Fruit fly (Drosophila melanogaster): ENCODE data around the gene CG4815.
"Not testable (repeated sequence)": the region's sequence is repeated elsewhere in the genome, so short reads cannot be mapped to it uniquely, and the experiment has no call there.

Gene CG4815

DNA sequence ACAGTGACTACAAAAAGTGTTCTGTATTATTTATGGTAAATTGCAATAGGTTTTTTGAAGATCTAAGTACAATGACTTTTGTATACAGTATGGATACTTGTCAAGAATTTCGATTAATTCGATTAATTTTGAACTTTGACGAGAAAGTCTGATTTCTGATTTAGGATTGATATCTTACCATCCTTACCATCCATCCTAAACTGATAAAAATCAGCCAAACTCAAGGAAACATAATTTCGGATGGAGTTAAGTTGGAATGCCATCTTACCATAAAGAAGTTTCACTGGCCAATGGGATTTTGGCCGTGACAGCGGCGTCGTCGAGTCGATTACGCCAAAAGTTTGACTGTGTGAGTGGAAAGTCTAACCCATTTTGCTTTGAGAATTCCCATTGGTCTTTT, at the start of gene CG4815:
Gene CG4815 (minus strand): TSS at position 101 of the 400 bp plus-strand sequence.
- TF ChIP-seq CG8478 (optimal IDR thresholded peaks at IDR 0.05), result no peak
- TF ChIP-seq CTCF (optimal IDR thresholded peaks at IDR 0.05), result no peak

DNA sequence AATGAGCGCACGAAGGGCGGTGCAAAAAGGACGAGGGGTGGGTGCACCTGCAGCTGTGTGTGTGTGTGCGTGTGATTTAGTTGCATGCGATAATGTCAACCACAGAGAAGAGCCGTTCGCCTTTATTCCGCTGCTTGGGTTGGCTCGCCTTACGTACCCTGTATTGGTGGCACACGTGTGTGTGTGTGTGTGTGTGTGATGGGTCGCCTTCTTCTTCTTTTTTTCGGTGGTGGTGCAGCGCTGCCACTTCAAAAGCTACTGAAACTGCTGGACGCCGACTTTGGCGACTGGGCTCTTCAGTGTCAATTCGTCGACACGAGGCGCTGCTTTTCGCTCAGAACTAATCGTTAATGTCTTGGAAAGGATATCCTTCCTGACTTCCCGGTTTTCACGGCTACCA, 35.8 kb upstream of the CG4815 start, which contains the start of gene trv:
Gene trv (plus strand): TSS at position 301 of the 400 bp plus-strand sequence.
- TF ChIP-seq CTCF (optimal IDR thresholded peaks at IDR 0.05), result no peak
- TF ChIP-seq CG8478 (optimal IDR thresholded peaks at IDR 0.05), result no peak

DNA sequence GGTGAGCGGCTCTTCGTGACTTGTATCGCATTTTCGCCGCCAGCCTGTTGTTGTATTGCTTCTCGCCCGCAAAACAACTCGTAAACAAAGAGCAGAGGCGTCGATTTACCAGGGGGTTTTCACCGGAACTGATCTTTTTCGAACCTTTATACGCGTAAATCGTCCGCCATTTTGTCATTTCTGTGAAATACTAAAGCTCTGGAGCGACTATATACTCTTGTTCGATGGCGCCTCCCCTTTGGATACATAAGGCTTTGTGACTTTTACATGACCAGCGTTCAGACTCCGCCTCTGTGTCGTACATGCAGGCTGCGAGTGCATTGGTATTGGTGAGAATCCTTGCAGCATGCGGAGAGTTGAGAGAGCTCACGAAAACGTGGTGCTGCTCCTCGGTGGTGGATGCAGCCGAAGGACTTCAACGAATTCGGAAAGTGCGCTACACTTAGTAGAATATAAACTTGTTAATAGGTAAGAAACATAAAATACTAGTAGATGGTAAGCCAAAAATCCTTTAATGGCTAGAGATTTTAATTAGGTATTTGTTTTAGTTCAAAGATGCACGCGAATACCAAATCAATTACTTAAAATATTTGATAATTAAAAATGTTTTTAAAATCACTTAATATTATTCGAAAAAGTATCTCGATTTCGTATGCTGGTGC, 34.8 kb upstream of the CG4815 start:
- TF ChIP-seq CG8478 (optimal IDR thresholded peaks at IDR 0.05), result no peak
- TF ChIP-seq CTCF (optimal IDR thresholded peaks at IDR 0.05), result no peak

DNA sequence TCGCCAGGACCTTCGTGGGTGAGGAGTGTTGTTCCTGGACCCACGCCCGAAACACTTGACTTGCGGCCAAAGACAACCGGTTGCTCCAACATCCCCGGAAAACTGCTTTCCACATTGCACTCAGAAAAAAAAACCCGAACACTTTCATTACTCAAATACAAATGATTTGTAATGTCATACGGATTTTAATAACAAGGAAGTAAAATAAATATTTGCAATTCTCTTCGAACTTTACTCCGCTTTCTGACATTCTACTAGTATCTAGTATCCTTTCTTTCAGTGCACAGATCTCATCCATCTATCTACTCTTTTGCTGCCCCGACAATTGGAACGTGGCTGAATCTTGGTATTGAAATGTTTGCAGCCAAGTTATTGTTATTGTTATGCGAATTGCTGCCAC, 30.0 kb upstream of the CG4815 start:
- TF ChIP-seq CTCF (optimal IDR thresholded peaks at IDR 0.05) (no peak), CG8478 (optimal IDR thresholded peaks at IDR 0.05) (no peak)

DNA sequence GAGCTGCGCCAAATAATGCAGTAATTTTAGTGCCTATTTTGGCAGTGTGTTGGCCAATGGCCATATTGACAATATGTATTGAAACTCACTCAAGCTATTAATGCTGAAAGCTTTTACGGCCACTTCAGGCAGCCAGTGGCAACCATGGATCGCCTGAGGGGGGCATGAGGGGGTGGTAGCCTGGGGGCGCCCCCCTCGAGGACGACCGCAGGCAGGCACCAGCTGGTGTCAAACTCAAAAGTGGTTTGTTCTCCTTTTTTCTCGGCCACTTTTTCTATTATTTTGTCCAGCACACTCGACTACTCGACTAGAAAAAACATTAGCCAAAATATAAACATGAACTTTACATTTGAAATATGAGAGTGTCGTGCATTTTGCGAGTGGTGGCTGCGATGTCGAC, 29.2 kb upstream of the CG4815 start:
- TF ChIP-seq CG8478 (optimal IDR thresholded peaks at IDR 0.05) (no peak), CTCF (optimal IDR thresholded peaks at IDR 0.05) (no peak)

DNA sequence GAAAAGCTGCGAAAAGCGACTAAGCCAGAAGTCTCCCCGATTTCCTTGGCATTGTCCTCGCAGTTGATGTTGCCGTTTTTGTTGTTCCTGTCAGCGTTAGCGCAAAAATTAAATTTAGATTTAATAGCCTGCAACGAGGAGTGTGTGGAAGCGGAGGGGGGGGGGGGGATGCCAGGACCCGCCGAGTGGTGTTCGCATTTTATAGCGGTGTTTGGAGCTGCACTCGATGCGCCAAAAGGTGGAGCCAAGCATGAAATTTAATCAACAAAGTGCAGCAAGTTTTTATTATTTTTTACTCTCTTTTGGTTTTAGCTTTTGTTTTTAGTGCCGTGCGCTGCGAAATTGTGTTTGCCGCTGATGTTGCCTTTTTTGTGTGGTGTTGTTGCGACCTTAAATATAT, 24.5 kb upstream of the CG4815 start:
- TF ChIP-seq CTCF (optimal IDR thresholded peaks at IDR 0.05) (no peak), CG8478 (optimal IDR thresholded peaks at IDR 0.05) (no peak)

DNA sequence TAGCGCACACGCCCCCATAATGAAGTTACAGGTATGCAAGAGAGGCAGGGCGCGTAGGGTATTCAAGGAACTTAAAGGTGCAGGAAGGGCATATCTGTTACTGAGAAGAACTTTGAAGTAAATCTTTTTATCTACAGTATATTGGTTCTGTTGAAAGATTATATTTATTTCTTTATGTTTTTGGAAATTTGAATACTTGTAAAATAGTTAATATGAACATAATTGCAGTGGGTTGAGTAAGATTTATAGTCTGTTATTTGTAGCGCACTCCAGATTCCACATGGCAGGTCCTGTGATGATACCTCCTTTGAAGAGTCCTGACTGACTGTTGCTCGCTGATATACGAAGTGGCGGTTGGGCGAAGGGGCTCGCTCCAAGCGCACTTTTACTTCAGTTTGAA, 13.5 kb upstream of the CG4815 start:
- TF ChIP-seq CG8478 (optimal IDR thresholded peaks at IDR 0.05), result no peak
- no peak for TF ChIP-seq CTCF (optimal IDR thresholded peaks at IDR 0.05)

DNA sequence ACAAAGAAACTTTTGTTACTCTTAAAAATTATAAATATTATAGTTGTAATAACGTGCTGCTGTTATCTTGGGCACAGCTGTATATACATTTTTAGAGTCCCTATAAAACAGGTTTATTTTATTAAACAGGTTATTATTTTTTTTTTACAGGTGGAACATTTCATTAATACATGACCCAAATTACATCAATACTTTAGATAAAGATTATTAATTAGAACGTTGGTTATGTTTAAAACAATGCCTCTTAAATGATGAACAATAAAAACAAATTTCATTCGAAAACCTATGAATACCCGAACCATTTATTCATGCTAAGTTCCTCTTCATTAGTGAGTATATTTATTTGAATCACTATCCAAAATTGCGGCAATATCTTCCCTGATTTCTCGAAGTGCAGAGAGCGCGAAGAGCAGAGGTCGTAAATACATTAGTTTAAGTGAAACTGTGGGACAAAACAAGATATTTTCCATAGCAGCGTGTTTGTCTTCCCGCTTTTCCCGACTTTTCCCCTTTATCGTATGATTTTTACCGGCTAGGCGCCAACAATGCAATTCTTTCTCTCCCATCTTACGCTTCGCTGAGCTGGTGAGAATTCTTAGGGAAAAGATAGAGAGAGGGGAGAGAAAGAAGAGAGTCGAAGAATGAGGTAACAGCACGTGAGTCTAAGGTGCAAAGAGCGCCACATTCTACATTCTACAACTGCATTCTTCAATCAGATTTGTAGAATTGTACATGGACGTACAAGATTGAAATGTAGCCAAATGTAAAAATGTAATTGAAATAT, 1.7 kb downstream of the CG4815 start:
- no peak for TF ChIP-seq CG8478 (optimal IDR thresholded peaks at IDR 0.05)
- no peak for TF ChIP-seq CTCF (optimal IDR thresholded peaks at IDR 0.05)

DNA sequence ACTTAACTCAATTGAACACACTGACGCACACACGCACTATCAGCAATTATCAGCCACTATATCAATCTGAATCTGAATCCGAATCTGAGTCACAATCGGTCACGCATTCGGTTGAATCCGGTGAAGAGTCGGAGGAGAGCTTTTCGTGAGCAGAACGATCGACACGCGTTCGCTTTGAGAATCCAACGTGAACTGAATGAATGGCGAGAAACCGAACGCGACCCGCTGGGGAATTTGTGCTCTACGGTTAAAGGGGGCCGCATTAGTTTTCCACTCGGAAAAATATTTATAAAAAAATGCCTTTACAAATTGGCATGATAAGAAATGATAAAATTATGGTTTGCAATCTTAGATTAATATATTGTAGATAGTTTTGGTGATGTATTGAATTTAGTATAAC, 2.4 kb downstream of the CG4815 start, which contains the start of gene betaTub97EF:
Gene betaTub97EF (minus strand): TSS at position 196 of the 400 bp plus-strand sequence.
- TF ChIP-seq CTCF (optimal IDR thresholded peaks at IDR 0.05), result no peak
- no peak for TF ChIP-seq CG8478 (optimal IDR thresholded peaks at IDR 0.05)

DNA sequence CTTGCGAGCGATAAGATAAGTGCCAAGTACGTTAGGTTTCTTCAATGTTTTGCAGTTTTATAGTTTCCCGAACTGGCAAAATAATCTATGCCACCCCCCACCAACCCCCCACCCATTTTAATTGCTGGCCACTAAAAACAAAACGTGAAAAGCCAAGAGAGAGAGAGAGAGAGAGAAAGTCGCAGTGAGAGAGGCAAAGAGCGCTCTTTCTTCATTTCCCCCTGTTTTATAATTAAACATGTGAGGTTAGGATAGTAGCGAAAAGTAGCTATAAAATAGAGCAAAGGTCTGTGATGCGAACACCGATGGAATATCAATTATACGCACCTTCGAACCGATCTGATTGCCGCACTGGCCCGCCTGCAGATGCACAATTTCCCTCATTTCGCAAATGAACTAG, 2.8 kb downstream of the CG4815 start:
- no peak for TF ChIP-seq CTCF (optimal IDR thresholded peaks at IDR 0.05)

DNA sequence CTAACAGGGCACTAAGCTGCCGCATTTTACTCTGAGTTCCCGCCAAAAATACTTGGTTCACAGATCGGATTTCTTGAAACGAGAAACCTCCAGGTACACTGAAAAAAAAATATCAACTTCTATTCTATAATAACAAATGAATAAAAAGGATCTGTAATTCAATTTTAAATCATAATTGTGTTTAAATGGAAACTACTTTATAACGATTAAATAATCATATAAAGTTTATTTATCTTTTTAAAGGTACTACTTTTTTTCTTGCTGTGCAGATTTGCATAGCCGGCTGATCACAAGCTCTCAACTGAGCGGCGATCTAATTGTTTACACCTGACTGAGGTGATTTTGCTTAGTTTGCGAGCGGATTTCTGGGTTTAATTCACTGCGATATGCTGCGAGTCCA, 3.2 kb downstream of the CG4815 start:
- TF ChIP-seq CG8478 (optimal IDR thresholded peaks at IDR 0.05) (no peak), CTCF (optimal IDR thresholded peaks at IDR 0.05) (no peak)

DNA sequence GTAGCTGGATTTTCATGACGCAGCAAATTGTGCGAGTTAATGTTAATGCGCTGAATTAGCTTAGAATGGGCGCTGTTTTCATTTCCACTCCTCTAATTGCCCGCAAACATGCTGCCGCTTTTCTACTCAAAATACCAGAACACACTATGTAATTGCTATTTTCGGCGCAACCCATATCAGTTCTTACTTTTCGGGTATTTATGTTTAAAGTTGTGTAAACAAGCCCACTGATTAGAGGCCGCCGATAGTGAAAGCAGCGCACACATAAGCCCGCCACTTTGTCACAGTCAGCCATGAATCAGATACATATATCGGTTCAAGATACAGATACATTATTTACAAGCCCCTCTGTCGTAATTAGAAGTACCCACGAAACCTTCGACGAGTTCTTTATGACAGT, 3.8 kb downstream of the CG4815 start:
- no peak for TF ChIP-seq CTCF (optimal IDR thresholded peaks at IDR 0.05)
- TF ChIP-seq CG8478 (optimal IDR thresholded peaks at IDR 0.05), result no peak

DNA sequence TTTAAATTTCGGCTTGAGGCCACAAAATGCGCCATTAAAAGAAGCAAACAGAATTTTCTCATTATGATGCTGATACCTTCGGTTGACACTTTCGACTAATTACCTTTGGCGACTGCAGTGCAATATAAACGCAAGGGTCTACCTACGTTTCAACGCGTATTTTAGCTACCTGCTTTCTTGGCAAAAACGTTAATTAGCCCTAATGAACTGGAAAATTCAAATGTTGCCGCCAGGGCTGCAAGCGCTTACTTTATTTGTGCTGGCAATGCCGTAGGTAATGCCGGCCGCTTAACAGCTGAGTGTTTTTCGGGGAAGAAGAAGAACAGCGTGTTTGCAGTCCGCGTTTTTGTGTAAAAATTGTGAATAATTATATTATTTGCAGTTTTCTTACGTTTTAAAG, 27.4 kb downstream of the CG4815 start, which contains the start of the genes CG31131 and CG4849:
Gene CG31131 (minus strand): TSS at position 101 of the 400 bp plus-strand sequence.
Gene CG4849 (plus strand): TSS at position 297 of the 400 bp plus-strand sequence.
- not testable (repeated sequence) for TF ChIP-seq CTCF, CG8478 (optimal IDR thresholded peaks at IDR 0.05)

DNA sequence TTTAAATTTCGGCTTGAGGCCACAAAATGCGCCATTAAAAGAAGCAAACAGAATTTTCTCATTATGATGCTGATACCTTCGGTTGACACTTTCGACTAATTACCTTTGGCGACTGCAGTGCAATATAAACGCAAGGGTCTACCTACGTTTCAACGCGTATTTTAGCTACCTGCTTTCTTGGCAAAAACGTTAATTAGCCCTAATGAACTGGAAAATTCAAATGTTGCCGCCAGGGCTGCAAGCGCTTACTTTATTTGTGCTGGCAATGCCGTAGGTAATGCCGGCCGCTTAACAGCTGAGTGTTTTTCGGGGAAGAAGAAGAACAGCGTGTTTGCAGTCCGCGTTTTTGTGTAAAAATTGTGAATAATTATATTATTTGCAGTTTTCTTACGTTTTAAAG, 30.1 kb downstream of the CG4815 start, which contains the start of gene CG31253:
Gene CG31253 (minus strand): TSS at position 101 of the 400 bp plus-strand sequence.
- not testable (repeated sequence) for TF ChIP-seq CTCF, CG8478 (optimal IDR thresholded peaks at IDR 0.05)

DNA sequence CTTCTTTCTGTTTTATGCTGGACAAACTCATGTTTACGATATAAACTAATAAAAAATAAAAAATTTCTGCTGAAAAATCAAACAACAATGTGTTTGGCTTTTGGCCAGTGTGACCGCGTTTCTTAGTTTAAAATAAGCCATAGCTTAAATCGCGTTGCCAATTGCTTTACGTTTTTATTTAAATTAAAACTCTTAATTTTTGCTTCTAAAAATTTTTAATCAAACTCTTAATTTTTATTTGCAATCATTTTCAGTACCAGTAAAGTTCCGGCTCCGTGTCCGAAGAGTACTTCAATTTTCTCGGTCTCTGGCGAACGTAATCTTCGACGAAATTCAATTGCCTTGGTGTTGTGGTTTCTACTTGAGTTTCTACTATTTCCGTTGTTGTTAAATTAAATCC, 31.4 kb downstream of the CG4815 start, which contains the start of the genes CG42487 and CG4884:
Gene CG42487 (minus strand): TSS at position 101 of the 400 bp plus-strand sequence.
Gene CG4884 (minus strand): TSS at position 101 of the 400 bp plus-strand sequence.
- not testable (repeated sequence) for TF ChIP-seq CG8478, CTCF (optimal IDR thresholded peaks at IDR 0.05)

DNA sequence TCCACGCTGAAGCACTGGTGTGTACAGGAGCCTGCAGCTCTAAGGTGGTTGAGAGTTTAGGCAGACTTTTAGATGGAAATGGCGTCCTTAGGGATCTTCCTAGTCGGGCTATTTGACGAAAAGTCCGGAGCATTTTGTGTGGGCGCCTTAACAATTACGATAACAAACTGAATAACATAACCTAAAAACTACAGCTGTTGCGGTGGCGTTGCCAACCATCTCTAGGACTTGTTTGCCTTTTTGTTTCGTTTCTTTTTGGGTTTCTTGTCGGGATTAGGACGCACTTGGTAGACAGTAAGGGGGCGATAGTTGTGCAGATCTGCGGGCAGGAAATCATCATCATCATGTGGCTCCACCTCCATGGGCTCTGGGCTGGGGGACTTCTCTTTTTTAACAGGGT, 32.6 kb downstream of the CG4815 start:
- TF ChIP-seq CTCF (optimal IDR thresholded peaks at IDR 0.05) (no peak), CG8478 (optimal IDR thresholded peaks at IDR 0.05) (no peak)
